Worm (Caenorhabditis elegans): Measurements from ENCODE around the gene grl-18.

grl-18 gene

DNA sequence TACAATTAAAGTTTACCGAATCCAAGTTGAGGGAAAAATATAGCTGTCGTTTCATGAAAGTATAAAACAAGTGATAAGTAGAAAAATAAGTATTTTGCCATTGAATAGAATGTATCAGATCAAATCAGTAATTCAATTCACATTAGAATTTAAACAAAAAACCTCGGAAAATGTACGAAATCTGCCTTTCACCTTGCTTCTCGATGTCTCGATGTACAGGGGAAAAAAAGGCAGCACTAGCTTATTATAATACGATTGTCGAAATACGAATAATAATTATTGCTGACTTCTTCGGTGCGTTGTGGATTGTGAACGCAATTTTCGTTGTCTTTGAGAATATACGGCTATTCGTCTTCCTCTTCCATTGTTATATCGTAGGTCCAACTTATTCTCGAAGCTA lies at the start of gene grl-18:
Gene grl-18 (minus strand): TSS at position 101 of the 400 bp plus-strand sequence.
- TF ChIP-seq ceh-82 (tag; optimal IDR thresholded peaks at IDR 0.05) (no peak), eor-1 (tag; optimal IDR thresholded peaks at IDR 0.05) (no peak), sea-2 (GFP tag; optimal IDR thresholded peaks at IDR 0.05) (no peak), nhr-28 (tag; optimal IDR thresholded peaks at IDR 0.05) (no peak), ceh-9 (tag; optimal IDR thresholded peaks at IDR 0.05) (no peak), skn-1 (tag; optimal IDR thresholded peaks at IDR 0.05) (no peak), pqm-1 (tag; optimal IDR thresholded peaks at IDR 0.05) (no peak), nhr-76 (tag; optimal IDR thresholded peaks at IDR 0.05) (no peak), lin-15B (tag; optimal IDR thresholded peaks at IDR 0.05) (no peak)

DNA sequence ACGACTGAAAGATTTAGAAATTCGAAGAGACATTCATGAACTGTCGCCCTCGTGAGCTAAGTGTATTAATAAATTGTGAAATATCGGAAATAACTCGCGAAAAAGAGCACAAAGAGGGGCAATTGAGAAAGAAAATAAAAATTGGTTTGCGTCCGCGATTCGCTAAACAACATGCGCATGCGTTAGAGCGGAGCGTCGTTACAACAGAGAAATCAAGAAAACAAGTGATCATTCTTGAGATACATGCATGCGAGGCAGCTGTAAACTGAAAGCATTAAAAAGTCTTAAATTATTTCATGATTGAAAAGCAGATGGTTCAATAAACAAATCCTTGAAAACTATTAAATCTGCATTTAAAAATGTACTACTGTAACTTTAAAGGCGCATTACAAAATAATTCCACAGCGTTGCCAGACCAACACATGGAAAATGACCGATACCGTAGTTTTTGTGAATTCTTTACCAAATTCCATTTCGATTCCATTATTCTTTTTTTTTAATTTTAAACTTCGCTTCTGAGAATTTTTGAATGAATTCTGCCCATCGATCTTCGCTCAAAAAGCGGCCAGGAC lies 47.7 kb upstream of the grl-18 start, which contains the start of the genes cox-16 and syp-2:
Gene cox-16 (minus strand): TSS at position 4 of the 572 bp plus-strand sequence.
Gene syp-2 (plus strand): TSS at position 248 of the 572 bp plus-strand sequence.
- TF ChIP-seq mml-1 (tag; optimal IDR thresholded peaks at IDR 0.05) (no peak), lin-15B (tag; optimal IDR thresholded peaks at IDR 0.05) (peak; percentile 2), ama-1 (optimal IDR thresholded peaks at IDR 0.05) (no peak), nhr-28 (tag; optimal IDR thresholded peaks at IDR 0.05) (no peak), nfya-1 (tag; optimal IDR thresholded peaks at IDR 0.05; ENCODE audit: insufficient read depth) (no peak), ZK546.5 (tag; optimal IDR thresholded peaks at IDR 0.05) (no peak), R02D3.7 (tag; optimal IDR thresholded peaks at IDR 0.05) (no peak), egl-27 (tag; optimal IDR thresholded peaks at IDR 0.05) (no peak), ztf-11 (tag; optimal IDR thresholded peaks at IDR 0.05) (no peak), nhr-11 (tag; optimal IDR thresholded peaks at IDR 0.05) (no peak), unc-39 (tag; optimal IDR thresholded peaks at IDR 0.05) (no peak), snpc-4 (tag; optimal IDR thresholded peaks at IDR 0.05) (no peak), nhr-25 (tag; optimal IDR thresholded peaks at IDR 0.05) (no peak), lin-39 (tag; optimal IDR thresholded peaks at IDR 0.05) (peak; percentile 9), pha-4 (tag; optimal IDR thresholded peaks at IDR 0.05) (peak; percentile 23), nhr-77 (tag; optimal IDR thresholded peaks at IDR 0.05) (no peak), egl-5 (tag; optimal IDR thresholded peaks at IDR 0.05) (no peak)

DNA sequence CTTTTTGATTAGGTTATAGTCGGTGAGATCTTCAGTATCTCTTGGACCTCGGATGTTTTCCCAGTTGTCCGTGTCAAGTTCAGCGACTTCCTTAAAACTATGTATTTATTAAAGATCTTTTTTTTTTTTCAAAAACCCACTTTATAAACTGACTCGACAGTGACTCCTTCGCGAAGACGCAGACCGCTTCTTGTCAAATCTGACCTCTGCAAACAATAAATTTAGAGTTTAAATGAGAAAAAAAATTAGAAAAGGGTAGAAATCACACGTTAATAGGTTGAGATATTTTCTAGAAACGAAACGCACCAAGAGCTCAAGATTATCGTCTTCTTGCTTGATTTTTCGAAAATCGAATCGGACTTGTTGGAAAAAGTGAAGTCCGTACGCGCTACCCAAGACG lies 47.1 kb upstream of the grl-18 start, which contains the start of gene C24G6.8:
Gene C24G6.8 (minus strand): TSS at position 101 of the 400 bp plus-strand sequence.
- TF ChIP-seq daf-12 (tag; optimal IDR thresholded peaks at IDR 0.05) (no peak), ceh-82 (tag; optimal IDR thresholded peaks at IDR 0.05) (no peak), ceh-28 (tag; optimal IDR thresholded peaks at IDR 0.05) (no peak), pqm-1 (tag; optimal IDR thresholded peaks at IDR 0.05) (no peak), jun-1 (tag; optimal IDR thresholded peaks at IDR 0.05) (no peak), nhr-67 (tag; optimal IDR thresholded peaks at IDR 0.05) (no peak), lin-15B (tag; optimal IDR thresholded peaks at IDR 0.05) (no peak), mdl-1 (tag; optimal IDR thresholded peaks at IDR 0.05) (no peak), fos-1 (tag; optimal IDR thresholded peaks at IDR 0.05) (no peak), nhr-76 (tag; optimal IDR thresholded peaks at IDR 0.05) (no peak), mml-1 (tag; optimal IDR thresholded peaks at IDR 0.05) (no peak), fkh-10 (GFP tag; optimal IDR thresholded peaks at IDR 0.05) (no peak), nhr-237 (tag; optimal IDR thresholded peaks at IDR 0.05) (no peak), egl-27 (tag; optimal IDR thresholded peaks at IDR 0.05) (no peak), nhr-28 (tag; optimal IDR thresholded peaks at IDR 0.05) (no peak), lin-39 (tag; optimal IDR thresholded peaks at IDR 0.05) (no peak), tbx-2 (tag; optimal IDR thresholded peaks at IDR 0.05) (no peak), ZK546.5 (tag; optimal IDR thresholded peaks at IDR 0.05) (no peak), eor-1 (tag; optimal IDR thresholded peaks at IDR 0.05) (no peak), hmg-11 (tag; optimal IDR thresholded peaks at IDR 0.05) (no peak)

DNA sequence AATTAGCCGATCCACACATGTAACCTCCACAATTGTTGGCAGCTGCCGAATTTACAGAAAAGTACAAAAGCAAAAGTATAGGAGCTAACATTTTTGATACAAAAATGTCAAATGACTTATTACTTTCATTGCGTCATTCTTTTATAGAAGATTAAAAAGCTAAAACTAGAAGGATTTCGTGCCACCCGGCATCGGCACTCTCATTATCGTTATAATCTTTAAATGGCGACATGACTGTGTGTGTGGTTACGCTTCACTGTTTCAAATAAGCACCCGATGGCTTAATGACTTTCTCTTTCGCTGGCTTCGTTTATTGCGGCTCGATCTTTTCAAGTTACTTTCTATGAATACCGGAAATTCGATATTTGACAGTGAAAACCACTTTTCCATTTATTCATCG lies 45.1 kb upstream of the grl-18 start, which contains the start of gene grl-1:
Gene grl-1 (minus strand): TSS at position 101 of the 400 bp plus-strand sequence.
- TF ChIP-seq nhr-12 (tag; optimal IDR thresholded peaks at IDR 0.05) = no peak
- TF ChIP-seq mdl-1 (tag; optimal IDR thresholded peaks at IDR 0.05) = no peak
- no peak for TF ChIP-seq nhr-67 (tag; optimal IDR thresholded peaks at IDR 0.05)
- TF ChIP-seq daf-12 (tag; optimal IDR thresholded peaks at IDR 0.05) = no peak
- no peak for TF ChIP-seq lin-15B (tag; optimal IDR thresholded peaks at IDR 0.05)
- no peak for TF ChIP-seq nhr-43 (tag; optimal IDR thresholded peaks at IDR 0.05; ENCODE audit: poor library complexity, severe bottlenecking)
- TF ChIP-seq pha-4 (tag; optimal IDR thresholded peaks at IDR 0.05) = no peak
- no peak for TF ChIP-seq tbx-2 (tag; optimal IDR thresholded peaks at IDR 0.05)
- no peak for TF ChIP-seq ztf-11 (tag; optimal IDR thresholded peaks at IDR 0.05)
- TF ChIP-seq nhr-77 (tag; optimal IDR thresholded peaks at IDR 0.05) = no peak
- TF ChIP-seq ZK546.5 (tag; optimal IDR thresholded peaks at IDR 0.05) = no peak
- no peak for TF ChIP-seq mml-1 (tag; optimal IDR thresholded peaks at IDR 0.05)
- no peak for TF ChIP-seq ceh-28 (tag; optimal IDR thresholded peaks at IDR 0.05)
- TF ChIP-seq egl-5 (tag; optimal IDR thresholded peaks at IDR 0.05) = no peak
- TF ChIP-seq eor-1 (tag; optimal IDR thresholded peaks at IDR 0.05) = no peak
- no peak for TF ChIP-seq R02D3.7 (tag; optimal IDR thresholded peaks at IDR 0.05)
- no peak for TF ChIP-seq nhr-76 (tag; optimal IDR thresholded peaks at IDR 0.05)
- TF ChIP-seq ztf-4 (tag; optimal IDR thresholded peaks at IDR 0.05) = no peak
- no peak for TF ChIP-seq hmg-11 (tag; optimal IDR thresholded peaks at IDR 0.05)
